Fruit fly (Drosophila melanogaster) whole organism, embryonic: ENCODE data around the gene plum.

Experiments
- CG10147 ChIP-seq: fragments of 200-800 bp; sonication (Bioruptor generic); optimal IDR thresholded peaks from 2 replicates; lab custom pipeline; 2019; ENCODE audit warnings: missing biosample characterization, mild to moderate bottlenecking, missing genetic modification characterization, moderate library complexity
- CG2678 ChIP-seq: fragments of 200-800 bp; sonication (Bioruptor generic); optimal IDR thresholded peaks from 3 replicates; lab custom pipeline; 2019; ENCODE audit warnings: missing biosample characterization, mild to moderate bottlenecking, missing genetic modification characterization, moderate library complexity
- CG6689 ChIP-seq: fragments of 200-800 bp; sonication (Bioruptor generic); IDR thresholded peaks from 2 replicates; pipeline ENCODE4 v1.3.6; 2022; ENCODE audit warnings: missing biosample characterization, missing genetic modification characterization
- Hr39 ChIP-seq: fragments of >200 bp; optimal IDR thresholded peaks from 2 replicates; lab custom pipeline; 2017
- PHDP ChIP-seq: fragments of 200-800 bp; sonication (Bioruptor generic); optimal IDR thresholded peaks from 3 replicates; lab custom pipeline; 2018; ENCODE audit warnings: missing biosample characterization, mild to moderate bottlenecking, missing genetic modification characterization, moderate library complexity
- Ravus ChIP-seq: fragments of 200-800 bp; sonication (Bioruptor generic); IDR thresholded peaks from 2 replicates; pipeline ENCODE4 v1.3.6; 2022; ENCODE audit warnings: missing biosample characterization, missing genetic modification characterization
- Sry-β ChIP-seq: fragments of 200-800 bp; sonication (Bioruptor generic); optimal IDR thresholded peaks from 2 replicates; lab custom pipeline; 2018; ENCODE audit warnings: missing biosample characterization, mild to moderate bottlenecking, missing genetic modification characterization, moderate library complexity
- knrl ChIP-seq: fragments of 200-800 bp; sonication (Bioruptor generic); IDR thresholded peaks from 3 replicates; pipeline ENCODE4 v1.3.6; 2022; ENCODE audit warnings: missing biosample characterization, missing genetic modification characterization; ENCODE audit not compliant: partially characterized antibody
- nau ChIP-seq: fragments of 200-800 bp; sonication (Bioruptor generic); optimal IDR thresholded peaks from 3 replicates; lab custom pipeline; 2017; ENCODE audit warnings: missing biosample characterization, mild to moderate bottlenecking, missing genetic modification characterization, missing genetic modification reagents
- psq ChIP-seq: fragments of 200-800 bp; sonication (Bioruptor generic); optimal IDR thresholded peaks from 2 replicates; lab custom pipeline; 2017; ENCODE audit warnings: missing biosample characterization, missing genetic modification characterization

- TF ChIP-seq Hr39 (lab: Kevin White, UChicago) (no peak), CG6689 (GFP tag; lab: Robert Waterston, UW) (no peak), psq (GFP tag; lab: Kevin White, UChicago) (peak; percentile 11), PHDP (no peak), CG10147 (GFP tag; lab: Kevin White, UChicago) (no peak), Sry-β (GFP tag; lab: Kevin White, UChicago) (no peak), CG2678 (tag; lab: Kevin White, UChicago) (no peak), knrl (no peak), Ravus (GFP tag; lab: Robert Waterston, UW) (no peak), nau (GFP tag; lab: Kevin White, UChicago) (no peak)
Observed at dm6 chr3R:26534805-26535416, at the start of gene plum.
